Fruit fly (Drosophila melanogaster) Kc167 (cell line): Measurements from ENCODE around the gene ckd.

Experiments used
- h ChIP-seq: fragments of >200 bp; optimal IDR thresholded peaks from 3 replicates; lab custom pipeline; 2018; ENCODE audit warnings: missing external identifiers
- insv ChIP-seq: fragments of >200 bp; optimal IDR thresholded peaks from 3 replicates; lab custom pipeline; 2018; ENCODE audit warnings: missing external identifiers
- psq ChIP-seq: fragments of >200 bp; optimal IDR thresholded peaks from 2 replicates; lab custom pipeline; 2017; ENCODE audit warnings: missing external identifiers

DNA sequence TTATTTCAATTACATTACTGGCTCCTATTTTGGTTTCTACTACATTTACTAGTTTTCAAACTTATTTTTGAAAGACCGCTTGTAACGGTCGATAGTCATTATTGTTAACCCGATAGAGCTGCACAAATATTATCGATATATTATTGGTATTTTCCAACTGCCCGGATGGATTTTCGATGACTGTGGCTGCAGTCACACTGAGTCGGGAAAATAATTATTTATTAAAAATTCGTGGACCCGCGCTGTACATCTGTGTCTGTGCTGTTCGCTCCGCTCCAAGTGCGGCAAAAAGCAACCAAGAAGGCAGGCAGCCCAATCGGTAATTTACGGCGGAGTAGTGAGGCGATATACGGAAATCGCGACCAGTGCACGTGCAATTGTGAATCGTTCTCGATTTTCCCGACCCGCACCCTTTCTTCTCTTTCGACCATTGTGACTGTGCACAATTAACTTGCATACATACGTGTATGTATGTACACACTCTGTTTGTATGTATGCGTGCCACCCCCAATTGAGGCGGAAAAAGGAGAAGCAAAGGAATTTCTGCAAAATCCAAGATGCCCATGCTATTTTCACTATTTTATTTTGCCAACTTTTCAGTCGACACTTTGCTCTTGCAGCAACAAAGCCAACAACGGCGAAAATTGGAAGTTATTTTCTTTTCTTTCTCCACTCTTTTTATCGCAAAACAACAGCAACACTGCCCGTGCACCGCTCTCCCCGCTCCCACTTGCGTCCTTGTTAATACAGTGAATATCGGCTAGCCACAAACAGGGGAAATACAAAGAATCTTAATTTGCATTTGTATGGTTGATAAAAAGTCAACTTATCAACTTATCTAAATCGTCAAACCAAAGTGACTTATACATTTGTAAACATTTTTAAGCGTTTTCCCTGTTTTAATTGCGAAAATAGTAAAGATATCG lies 46.1 kb downstream of the ckd start, which contains the start of gene ZnT63C:
- TF ChIP-seq psq (lab: Kevin White, UChicago), result no peak
- TF ChIP-seq insv (lab: Kevin White, UChicago), result no peak
- no peak for TF ChIP-seq h (lab: Kevin White, UChicago)
